Worm (Caenorhabditis elegans) whole organism, early embryonic: ENCODE data around the gene zer-1.

Experiments used
- ama-1 ChIP-seq: fragments of 150-350 bp; optimal IDR thresholded peaks from 2 replicates; lab custom pipeline; 2014
- ceh-36 ChIP-seq: sonication (generic microtip); optimal IDR thresholded peaks from 2 replicates; lab custom pipeline; 2016; ENCODE audit warnings: missing genetic modification characterization, inconsistent platforms, missing compliant biosample characterization
- hmg-4 ChIP-seq: fragments of 200-800 bp; sonication (Bioruptor generic); optimal IDR thresholded peaks from 2 replicates; lab custom pipeline; 2018; ENCODE audit warnings: mild to moderate bottlenecking, missing genetic modification characterization, missing compliant biosample characterization
- sea-1 ChIP-seq: fragments of 200-800 bp; sonication (Bioruptor generic); conservative IDR thresholded peaks from 2 replicates; pipeline ENCODE4 v1.3.6; 2022; ENCODE audit warnings: missing genetic modification characterization, missing compliant biosample characterization

DNA sequence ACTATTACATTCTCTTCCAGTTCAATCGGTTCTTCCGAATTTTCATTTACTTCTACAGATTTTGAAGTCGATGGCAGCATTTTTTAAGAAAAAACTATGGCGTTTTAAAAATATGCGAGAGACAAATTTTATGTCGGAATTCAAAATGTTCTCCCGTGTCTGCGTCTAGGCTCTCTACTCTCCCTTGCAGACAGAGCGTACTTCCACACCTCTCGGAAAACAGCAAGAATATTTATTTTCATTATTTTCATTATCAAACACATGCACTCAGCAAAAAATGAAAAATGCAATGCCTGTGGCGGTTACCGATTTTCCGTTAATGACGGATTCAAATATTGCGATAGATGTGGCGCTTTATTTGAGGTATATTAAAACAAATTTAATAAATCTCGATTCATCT is 8.9 kb upstream of the zer-1 start, which contains the start of the genes ztf-18 and F23H11.2:
- TF ChIP-seq ama-1 (lab: Kevin White, UChicago) (no peak), hmg-4 (GFP tag; lab: Kevin White, UChicago) (no peak), ceh-36 (tag; lab: Kevin White, UChicago) (no peak), sea-1 (GFP tag; lab: Robert Waterston, UW) (no peak)
